Fruit fly (Drosophila melanogaster): ENCODE data around the gene CG42342.
A peak's percentile ranks its signal among the peaks of the same experiment; 100 is the strongest.

dm6 chr3R:16526697-16527370, 24.3 kb downstream of the CG42342 start:
- TF ChIP-seq rn (GFP tag; IDR thresholded peaks at IDR 0.05) (no peak), CG34367 (tag; optimal IDR thresholded peaks at IDR 0.05) (peak; percentile 76), CG9948 (tag; optimal IDR thresholded peaks at IDR 0.05) (peak; percentile 86), D1 (tag; optimal IDR thresholded peaks at IDR 0.05) (peak; percentile 81), Ets98B (GFP tag; IDR thresholded peaks at IDR 0.05) (peak; percentile 30; the same call in 1 of the 2 replicates), EcR (GFP tag; optimal IDR thresholded peaks at IDR 0.05) (peak; percentile 19), CG14655 (GFP tag; optimal IDR thresholded peaks at IDR 0.05) (peak; percentile 86), fd96Ca (GFP tag; IDR thresholded peaks at IDR 0.05) (0 out of 3 replicates have a peak, but pooled peaks have one; percentile 25), Pif1A (GFP tag; optimal IDR thresholded peaks at IDR 0.05) (peak; percentile 60), gl (tag; optimal IDR thresholded peaks at IDR 0.05) (peak; percentile 83), CG17806 (tag; optimal IDR thresholded peaks at IDR 0.05) (peak; percentile 95), CG4496 (GFP tag; IDR thresholded peaks at IDR 0.05) (no peak), CG32121 (GFP tag; IDR thresholded peaks at IDR 0.05) (no peak)

All from whole organism, pupa.